Fruit fly (Drosophila melanogaster): Measurements from ENCODE around the gene cdi.

Gene cdi

DNA sequence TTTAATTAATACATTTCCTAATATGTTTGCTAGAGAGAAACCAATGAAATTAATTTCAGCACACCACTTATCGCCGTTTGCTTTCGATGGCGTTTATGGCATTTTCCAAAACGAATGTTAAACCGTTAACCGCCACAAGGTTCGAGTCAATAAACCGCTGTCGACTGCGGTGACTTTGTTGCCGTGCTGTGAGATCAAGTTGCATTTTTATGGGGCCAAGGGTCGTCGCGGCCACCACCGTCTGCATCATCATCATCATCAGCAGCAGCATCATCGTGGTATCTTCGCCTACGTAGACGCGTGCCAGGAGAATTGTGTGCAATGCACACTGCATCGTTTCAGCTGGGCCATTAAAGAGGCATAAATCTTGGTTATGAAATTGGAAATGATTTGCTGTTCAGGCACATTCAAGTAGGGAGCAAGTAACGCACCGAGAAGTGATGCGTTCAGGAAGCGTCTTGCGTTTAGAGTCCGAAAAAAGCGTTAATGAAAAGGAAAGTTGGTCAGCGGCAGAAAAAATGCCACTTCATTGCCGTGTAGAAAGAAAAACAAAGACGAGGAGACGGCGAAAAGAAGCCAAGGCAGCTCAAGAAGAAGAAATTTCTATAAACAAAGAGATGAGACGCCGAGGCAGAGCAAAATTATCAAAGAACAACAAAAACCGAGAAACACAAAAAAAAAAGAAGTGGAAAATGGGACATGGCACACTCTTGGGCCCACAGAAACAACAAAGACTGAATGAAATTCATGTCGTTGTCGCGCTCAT lies 2.9 kb downstream of the cdi start:
- TF ChIP-seq CG32264 (GFP tag; optimal IDR thresholded peaks at IDR 0.05) (no peak), rgr (GFP tag; optimal IDR thresholded peaks at IDR 0.05) (no peak), Myc (optimal IDR thresholded peaks at IDR 0.05) (no peak), br (GFP tag; optimal IDR thresholded peaks at IDR 0.05) (no peak), Jra (GFP tag; optimal IDR thresholded peaks at IDR 0.05) (no peak), Vsx2 (GFP tag; optimal IDR thresholded peaks at IDR 0.05; ENCODE audit: partially characterized antibody) (no peak), HLH106 (tag; optimal IDR thresholded peaks at IDR 0.05) (no peak), dmrt93B (GFP tag; optimal IDR thresholded peaks at IDR 0.05) (no peak), dsf (GFP tag; optimal IDR thresholded peaks at IDR 0.05; ENCODE audit: borderline replicate concordance) (no peak), psq (GFP tag; optimal IDR thresholded peaks at IDR 0.05) (no peak), Dfd (GFP tag; optimal IDR thresholded peaks at IDR 0.05) (no peak)

DNA sequence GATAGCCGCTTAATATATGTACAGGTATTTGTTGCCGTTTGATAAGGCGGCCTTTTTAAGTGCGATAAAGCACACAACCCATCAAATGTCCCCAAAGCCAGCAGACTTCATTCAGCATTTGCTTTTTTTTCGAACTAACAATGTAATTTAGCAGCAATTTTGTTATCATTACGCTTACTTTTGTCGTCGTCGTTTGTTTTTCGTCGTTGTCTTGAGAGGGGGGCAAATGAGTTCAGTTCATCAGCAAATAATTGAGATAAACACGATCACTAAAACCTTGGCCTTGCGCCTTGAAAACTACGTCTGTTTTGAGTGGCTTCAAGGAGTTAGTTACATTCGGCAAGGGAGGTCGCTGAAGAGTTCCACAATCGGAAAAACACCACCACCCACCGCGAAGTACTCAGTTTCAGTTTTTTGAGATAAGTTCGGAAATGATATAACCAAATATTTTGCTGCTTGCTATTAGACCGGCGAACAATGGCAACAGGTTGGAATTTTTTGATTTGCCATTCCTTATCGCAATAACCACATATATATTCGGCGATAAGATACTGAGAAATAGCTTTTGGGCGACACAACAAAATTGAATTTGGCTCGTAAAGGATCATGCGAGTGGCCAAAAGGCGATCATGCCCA lies 5.0 kb downstream of the cdi start:
- TF ChIP-seq Dif (GFP tag; optimal IDR thresholded peaks at IDR 0.05; ENCODE audit: partially characterized antibody) (no peak), usp (GFP tag; optimal IDR thresholded peaks at IDR 0.05) (no peak), br (GFP tag; optimal IDR thresholded peaks at IDR 0.05) (no peak), brk (GFP tag; optimal IDR thresholded peaks at IDR 0.05) (no peak), dl (GFP tag; optimal IDR thresholded peaks at IDR 0.05; ENCODE audit: insufficient read depth in 1 of 2, partially characterized antibody in 2 of 2) (no peak), lola (GFP tag; optimal IDR thresholded peaks at IDR 0.05) (no peak), sage (GFP tag; optimal IDR thresholded peaks at IDR 0.05) (no peak), jim (GFP tag; optimal IDR thresholded peaks at IDR 0.05) (no peak), CG9705 (GFP tag; optimal IDR thresholded peaks at IDR 0.05) (no peak), ey (GFP tag; optimal IDR thresholded peaks at IDR 0.05) (no peak)

DNA sequence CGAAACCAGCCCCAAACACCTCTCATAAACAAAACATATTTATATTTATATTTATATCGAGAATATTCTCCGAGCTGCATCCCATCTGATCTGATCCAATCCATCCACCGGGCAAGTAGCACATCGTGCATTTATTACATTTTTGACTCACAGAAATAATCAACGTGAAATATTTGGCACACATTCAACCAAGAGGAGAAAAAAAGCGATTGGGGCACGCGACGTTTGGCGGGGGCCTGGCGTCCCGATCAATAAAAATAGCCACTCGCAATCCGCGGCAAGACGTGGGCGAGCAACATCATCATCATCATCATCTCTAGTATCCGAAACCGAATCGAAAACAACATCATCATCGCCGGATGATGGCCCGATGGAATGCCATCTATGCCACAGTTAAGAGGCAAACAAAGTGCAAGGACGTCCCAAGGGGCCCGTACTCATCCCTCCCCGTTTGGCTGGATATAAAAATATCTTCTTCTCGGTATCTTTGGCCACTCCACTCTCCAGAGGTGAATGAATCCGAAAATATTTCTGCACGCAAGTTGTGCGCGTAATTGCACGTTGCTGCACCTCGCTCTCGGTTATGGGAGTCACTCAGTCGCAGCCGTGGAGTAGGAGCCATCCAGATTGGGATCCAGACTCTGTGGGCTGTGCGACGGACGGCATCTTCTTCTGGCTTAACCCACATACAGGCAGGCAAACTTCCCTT lies 13.3 kb downstream of the cdi start:
- TF ChIP-seq h (GFP tag; optimal IDR thresholded peaks at IDR 0.05) (peak; percentile 31), OdsH (GFP tag; optimal IDR thresholded peaks at IDR 0.05) (no peak), Mio (GFP tag; optimal IDR thresholded peaks at IDR 0.05) (no peak), Rel (GFP tag; optimal IDR thresholded peaks at IDR 0.05) (no peak), Rel (tag; optimal IDR thresholded peaks at IDR 0.05) (no peak), Dfd (GFP tag; optimal IDR thresholded peaks at IDR 0.05) (no peak), br (GFP tag; optimal IDR thresholded peaks at IDR 0.05) (no peak)

DNA sequence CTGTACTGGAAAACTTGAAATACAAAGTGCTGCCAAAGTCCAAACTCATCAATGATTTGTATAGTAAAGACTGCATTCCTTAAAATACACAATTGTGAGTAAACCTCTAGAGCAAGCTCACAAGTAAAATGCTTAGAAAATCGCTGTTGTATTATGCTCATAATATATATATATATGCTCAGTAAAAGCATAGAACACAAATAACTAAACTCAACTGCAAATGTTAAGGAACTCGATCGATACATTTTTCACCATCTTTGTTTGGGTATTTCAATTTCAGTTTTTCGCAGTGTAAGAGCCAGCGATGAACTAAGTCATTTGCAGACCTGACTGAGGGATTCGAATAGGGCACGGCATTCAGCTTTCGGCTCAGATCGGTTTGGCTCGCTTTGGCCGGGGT lies 14.9 kb downstream of the cdi start:
- TF ChIP-seq lola (GFP tag; optimal IDR thresholded peaks at IDR 0.05) (no peak), br (GFP tag; optimal IDR thresholded peaks at IDR 0.05) (no peak), GATAd (GFP tag; optimal IDR thresholded peaks at IDR 0.05) (no peak)

DNA sequence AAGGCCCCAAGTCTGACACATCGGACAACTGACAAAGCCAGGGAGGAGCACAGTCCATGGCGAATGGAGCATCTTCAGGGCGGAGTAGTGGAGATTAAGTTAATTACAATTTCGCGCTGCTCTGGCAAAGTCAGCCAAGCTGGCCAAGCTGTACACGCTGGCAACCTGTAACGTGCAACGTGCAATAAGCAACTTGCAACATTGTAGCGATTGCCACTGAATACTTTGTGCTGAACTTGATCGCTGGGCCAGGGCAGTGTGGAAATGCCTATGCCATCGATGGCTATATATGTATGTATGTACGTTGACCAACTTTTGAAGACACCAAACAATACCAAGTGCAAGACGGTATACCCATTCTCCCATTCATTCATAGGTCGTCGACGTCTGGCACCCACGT lies 16.2 kb downstream of the cdi start:
- TF ChIP-seq Myc (optimal IDR thresholded peaks at IDR 0.05) (no peak), pan (optimal IDR thresholded peaks at IDR 0.05) (no peak), lola (GFP tag; optimal IDR thresholded peaks at IDR 0.05) (no peak), Vsx2 (GFP tag; optimal IDR thresholded peaks at IDR 0.05; ENCODE audit: partially characterized antibody) (no peak)

DNA sequence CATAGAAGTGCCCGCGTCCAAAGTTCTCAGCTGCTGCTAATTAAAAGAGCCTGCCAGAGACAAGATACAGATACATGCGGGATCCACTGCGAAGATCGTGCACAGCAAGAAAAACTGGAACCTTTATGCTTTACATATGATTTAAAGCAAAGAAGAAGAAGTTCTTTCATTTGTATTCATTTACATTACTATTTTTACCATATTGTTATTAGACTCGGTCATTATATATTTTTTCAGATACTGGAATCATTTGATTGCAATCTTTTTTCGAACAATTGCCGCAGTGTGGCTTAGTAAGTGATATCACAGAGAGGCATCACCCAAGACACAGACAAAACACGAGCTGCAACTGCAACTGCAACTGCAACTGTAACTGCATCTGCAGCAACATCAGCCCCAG lies 18.9 kb downstream of the cdi start:
- no peak for TF ChIP-seq ey (GFP tag; optimal IDR thresholded peaks at IDR 0.05)
- TF ChIP-seq CG32264 (GFP tag; optimal IDR thresholded peaks at IDR 0.05): no peak
- TF ChIP-seq Dfd (GFP tag; optimal IDR thresholded peaks at IDR 0.05): no peak
- no peak for TF ChIP-seq Rel (GFP tag; optimal IDR thresholded peaks at IDR 0.05)
- TF ChIP-seq Rel (tag; optimal IDR thresholded peaks at IDR 0.05): no peak
- TF ChIP-seq Vsx2 (GFP tag; optimal IDR thresholded peaks at IDR 0.05; ENCODE audit: partially characterized antibody): no peak
- no peak for TF ChIP-seq psq (GFP tag; optimal IDR thresholded peaks at IDR 0.05)
- TF ChIP-seq fru (GFP tag; optimal IDR thresholded peaks at IDR 0.05): no peak
- no peak for TF ChIP-seq Abd-B (GFP tag; optimal IDR thresholded peaks at IDR 0.05)
- no peak for TF ChIP-seq dsf (GFP tag; optimal IDR thresholded peaks at IDR 0.05; ENCODE audit: borderline replicate concordance)
- no peak for TF ChIP-seq jim (GFP tag; optimal IDR thresholded peaks at IDR 0.05)
- TF ChIP-seq Myc (optimal IDR thresholded peaks at IDR 0.05): no peak
- TF ChIP-seq foxo (GFP tag; optimal IDR thresholded peaks at IDR 0.05): no peak
- TF ChIP-seq sv (GFP tag; optimal IDR thresholded peaks at IDR 0.05): no peak
- TF ChIP-seq CrebA (GFP tag; optimal IDR thresholded peaks at IDR 0.05; ENCODE audit: borderline replicate concordance): no peak
- TF ChIP-seq GATAd (GFP tag; optimal IDR thresholded peaks at IDR 0.05): no peak
- no peak for TF ChIP-seq Sp1 (GFP tag; optimal IDR thresholded peaks at IDR 0.05)
- no peak for TF ChIP-seq HLH106 (tag; optimal IDR thresholded peaks at IDR 0.05)
- no peak for TF ChIP-seq OdsH (GFP tag; optimal IDR thresholded peaks at IDR 0.05)
- no peak for TF ChIP-seq tai (GFP tag; optimal IDR thresholded peaks at IDR 0.05)
